Fruit fly (Drosophila melanogaster): Measurements from ENCODE around the gene Cox17.

Gene Cox17

dm6 chrX:15074646-15075351 is 9.7 kb downstream of the Cox17 start:
- TF ChIP-seq pan (optimal IDR thresholded peaks at IDR 0.05) (no peak), EcR (GFP tag; optimal IDR thresholded peaks at IDR 0.05) (no peak), psq (optimal IDR thresholded peaks at IDR 0.05) (no peak), CG8478 (optimal IDR thresholded peaks at IDR 0.05) (no peak), usp (GFP tag; optimal IDR thresholded peaks at IDR 0.05) (no peak), Dll (optimal IDR thresholded peaks at IDR 0.05) (no peak)

- TF ChIP-seq EcR (GFP tag; optimal IDR thresholded peaks at IDR 0.05): no peak
- TF ChIP-seq Dll (optimal IDR thresholded peaks at IDR 0.05): no peak
- TF ChIP-seq usp (GFP tag; optimal IDR thresholded peaks at IDR 0.05): no peak
- TF ChIP-seq CG8478 (optimal IDR thresholded peaks at IDR 0.05): no peak
- no peak for TF ChIP-seq psq (optimal IDR thresholded peaks at IDR 0.05)
- TF ChIP-seq pan (optimal IDR thresholded peaks at IDR 0.05): no peak
These were observed 13.6 kb downstream of the Cox17 start for dm6 chrX:15070811-15071479.

- no peak for TF ChIP-seq psq (optimal IDR thresholded peaks at IDR 0.05)
- no peak for TF ChIP-seq pan (optimal IDR thresholded peaks at IDR 0.05)
- TF ChIP-seq usp (GFP tag; optimal IDR thresholded peaks at IDR 0.05): no peak
- TF ChIP-seq EcR (GFP tag; optimal IDR thresholded peaks at IDR 0.05): no peak
- no peak for TF ChIP-seq Dll (optimal IDR thresholded peaks at IDR 0.05)
These were observed 14.4 kb downstream of the Cox17 start for dm6 chrX:15070137-15070536.

- TF ChIP-seq usp (GFP tag; optimal IDR thresholded peaks at IDR 0.05): no peak
- TF ChIP-seq Dll (optimal IDR thresholded peaks at IDR 0.05): no peak
- no peak for TF ChIP-seq EcR (GFP tag; optimal IDR thresholded peaks at IDR 0.05)
- TF ChIP-seq psq (optimal IDR thresholded peaks at IDR 0.05): no peak
- no peak for TF ChIP-seq pan (optimal IDR thresholded peaks at IDR 0.05)
- no peak for TF ChIP-seq CG8478 (optimal IDR thresholded peaks at IDR 0.05)
These were observed 15.0 kb downstream of the Cox17 start for dm6 chrX:15069417-15069896.

- TF ChIP-seq psq (optimal IDR thresholded peaks at IDR 0.05): no peak
- no peak for TF ChIP-seq CG8478 (optimal IDR thresholded peaks at IDR 0.05)
These were observed 16.0 kb downstream of the Cox17 start for dm6 chrX:15068537-15068936.

dm6 chrX:15066374-15067057 is 18.0 kb downstream of the Cox17 start, which contains the start of the genes opm and dob:
Gene opm, minus strand, starts transcription at chrX:15066432.
Gene dob, plus strand, starts transcription at chrX:15067007.
- TF ChIP-seq psq (optimal IDR thresholded peaks at IDR 0.05) (no peak), pan (optimal IDR thresholded peaks at IDR 0.05) (no peak), EcR (GFP tag; optimal IDR thresholded peaks at IDR 0.05) (no peak), CG8478 (optimal IDR thresholded peaks at IDR 0.05) (no peak), usp (GFP tag; optimal IDR thresholded peaks at IDR 0.05) (no peak), Dll (optimal IDR thresholded peaks at IDR 0.05) (no peak)

- no peak for TF ChIP-seq psq (optimal IDR thresholded peaks at IDR 0.05)
- TF ChIP-seq usp (GFP tag; optimal IDR thresholded peaks at IDR 0.05): no peak
- no peak for TF ChIP-seq CG8478 (optimal IDR thresholded peaks at IDR 0.05)
- TF ChIP-seq pan (optimal IDR thresholded peaks at IDR 0.05): no peak
- no peak for TF ChIP-seq EcR (GFP tag; optimal IDR thresholded peaks at IDR 0.05)
- TF ChIP-seq Dll (optimal IDR thresholded peaks at IDR 0.05): no peak
These were observed 21.0 kb downstream of the Cox17 start, which contains the start of the genes hiw and ND-B18 for dm6 chrX:15063404-15064062. Gene hiw, minus strand, starts transcription at chrX:15063429. Gene ND-B18, plus strand, starts transcription at chrX:15063733.

- TF ChIP-seq CG8478 (optimal IDR thresholded peaks at IDR 0.05): no peak
- no peak for TF ChIP-seq usp (GFP tag; optimal IDR thresholded peaks at IDR 0.05)
- TF ChIP-seq pan (optimal IDR thresholded peaks at IDR 0.05): no peak
These were observed 21.9 kb downstream of the Cox17 start for dm6 chrX:15062619-15063018.

dm6 chrX:15048713-15049112 is 35.8 kb downstream of the Cox17 start:
- TF ChIP-seq psq (optimal IDR thresholded peaks at IDR 0.05) (no peak), EcR (GFP tag; optimal IDR thresholded peaks at IDR 0.05) (no peak), usp (GFP tag; optimal IDR thresholded peaks at IDR 0.05) (no peak), pan (optimal IDR thresholded peaks at IDR 0.05) (no peak), CG8478 (optimal IDR thresholded peaks at IDR 0.05) (no peak), Dll (optimal IDR thresholded peaks at IDR 0.05) (no peak)

dm6 chrX:15045608-15046007 is 38.9 kb downstream of the Cox17 start:
- TF ChIP-seq psq (optimal IDR thresholded peaks at IDR 0.05): no peak
- TF ChIP-seq usp (GFP tag; optimal IDR thresholded peaks at IDR 0.05): no peak
- no peak for TF ChIP-seq EcR (GFP tag; optimal IDR thresholded peaks at IDR 0.05)
- no peak for TF ChIP-seq CG8478 (optimal IDR thresholded peaks at IDR 0.05)
- no peak for TF ChIP-seq Dll (optimal IDR thresholded peaks at IDR 0.05)
- TF ChIP-seq pan (optimal IDR thresholded peaks at IDR 0.05): no peak

- TF ChIP-seq EcR (GFP tag; optimal IDR thresholded peaks at IDR 0.05): no peak
- no peak for TF ChIP-seq psq (optimal IDR thresholded peaks at IDR 0.05)
- no peak for TF ChIP-seq pan (optimal IDR thresholded peaks at IDR 0.05)
- no peak for TF ChIP-seq Dll (optimal IDR thresholded peaks at IDR 0.05)
- no peak for TF ChIP-seq usp (GFP tag; optimal IDR thresholded peaks at IDR 0.05)
- no peak for TF ChIP-seq CG8478 (optimal IDR thresholded peaks at IDR 0.05)
These were observed 40.7 kb downstream of the Cox17 start, which contains the start of gene CG5541 for dm6 chrX:15043700-15044225. Gene CG5541, plus strand, starts transcription at chrX:15044123.

All from whole organism.